Worm (Caenorhabditis elegans): Measurements from ENCODE around the gene R12C12.6.

Gene R12C12.6

DNA sequence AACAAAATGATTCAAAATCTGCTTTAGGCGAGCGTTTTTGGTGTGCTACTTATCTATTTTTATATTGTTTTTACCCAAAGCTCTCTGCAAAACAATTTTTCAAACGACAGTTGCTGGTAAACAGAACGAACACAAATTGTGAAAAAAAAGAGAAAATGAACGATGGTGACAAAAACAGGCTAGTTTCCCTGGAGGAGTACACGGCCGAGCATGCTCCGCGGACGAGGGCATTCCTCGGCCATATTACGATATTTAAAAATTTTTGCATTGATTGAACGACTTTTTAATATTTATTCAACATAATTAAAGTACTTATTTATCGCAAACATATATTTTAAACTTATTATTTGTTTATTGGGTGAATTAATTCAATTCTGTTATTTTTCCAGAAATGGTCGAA is 49.8 kb upstream of the R12C12.6 start, which contains the start of the genes tpp-2 and rbbp-5 (continued):
- TF ChIP-seq nhr-237 (tag; optimal IDR thresholded peaks at IDR 0.05) (no peak), unc-39 (tag; optimal IDR thresholded peaks at IDR 0.05) (no peak), mdl-1 (tag; optimal IDR thresholded peaks at IDR 0.05) (no peak), sma-9 (GFP tag; optimal IDR thresholded peaks at IDR 0.05) (peak; percentile 68), sma-9 (tag; optimal IDR thresholded peaks at IDR 0.05) (no peak), crh-2 (tag; optimal IDR thresholded peaks at IDR 0.05) (peak; percentile 63), lin-13 (GFP tag; optimal IDR thresholded peaks at IDR 0.05) (no peak), gmeb-1 (tag; optimal IDR thresholded peaks at IDR 0.05) (peak; percentile 56)

ce11 chrII:6091380-6091779 is 43.7 kb upstream of the R12C12.6 start, which contains the start of the genes fbf-2 and nspg-3:
Gene fbf-2, minus strand, starts transcription at chrII:6091480.
Gene nspg-3, plus strand, starts transcription at chrII:6091767.
- TF ChIP-seq snpc-4 (tag; optimal IDR thresholded peaks at IDR 0.05) (no peak), nhr-25 (tag; optimal IDR thresholded peaks at IDR 0.05) (no peak), ztf-11 (tag; optimal IDR thresholded peaks at IDR 0.05) (no peak), gmeb-1 (tag; optimal IDR thresholded peaks at IDR 0.05) (no peak), ceh-82 (tag; optimal IDR thresholded peaks at IDR 0.05) (no peak), unc-39 (tag; optimal IDR thresholded peaks at IDR 0.05) (no peak), aly-2 (tag; optimal IDR thresholded peaks at IDR 0.05) (no peak), elt-3 (tag; optimal IDR thresholded peaks at IDR 0.05) (no peak), nhr-77 (tag; optimal IDR thresholded peaks at IDR 0.05) (no peak), peb-1 (tag; optimal IDR thresholded peaks at IDR 0.05) (no peak), zag-1 (tag; optimal IDR thresholded peaks at IDR 0.05) (no peak), ztf-4 (tag; optimal IDR thresholded peaks at IDR 0.05) (no peak), nhr-23 (tag; optimal IDR thresholded peaks at IDR 0.05) (no peak), ama-1 (optimal IDR thresholded peaks at IDR 0.05) (no peak)

- TF ChIP-seq unc-39 (tag; optimal IDR thresholded peaks at IDR 0.05) (no peak), skn-1 (tag; optimal IDR thresholded peaks at IDR 0.05) (no peak), alr-1 (tag; optimal IDR thresholded peaks at IDR 0.05) (no peak), dmd-4 (tag; optimal IDR thresholded peaks at IDR 0.05) (no peak), sma-3 (GFP tag; optimal IDR thresholded peaks at IDR 0.05) (no peak), aly-2 (tag; optimal IDR thresholded peaks at IDR 0.05) (no peak), nhr-6 (tag; optimal IDR thresholded peaks at IDR 0.05) (no peak), nhr-11 (tag; optimal IDR thresholded peaks at IDR 0.05) (no peak), lin-39 (tag; optimal IDR thresholded peaks at IDR 0.05) (no peak), ceh-16 (tag; optimal IDR thresholded peaks at IDR 0.05) (no peak)
Measured at ce11 chrII:6082620-6083019, 35.0 kb upstream of the R12C12.6 start, which contains the start of gene F21H12.3. Gene F21H12.3, plus strand, starts transcription at chrII:6082920.

DNA sequence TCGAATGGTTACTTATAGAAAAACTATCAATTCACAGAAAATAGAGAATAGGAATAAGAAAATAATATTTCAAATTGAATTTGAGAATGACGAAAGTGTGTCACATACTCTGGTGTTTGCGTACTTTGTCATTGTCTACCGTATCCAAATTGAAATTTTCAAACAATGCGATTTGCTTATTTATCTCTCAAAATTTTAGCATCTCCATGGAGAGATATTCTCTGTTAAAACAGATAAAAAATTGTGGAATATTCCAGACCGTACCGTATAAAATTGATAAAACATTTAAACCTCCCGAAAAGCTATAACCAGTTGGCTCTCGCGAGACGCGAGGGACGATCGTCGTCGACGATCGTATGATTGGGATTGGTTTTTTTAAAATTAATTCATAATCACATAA is 33.1 kb upstream of the R12C12.6 start, which contains the start of gene fbf-1:
Gene fbf-1, minus strand, starts transcription at position 101 of the 400 bp plus-strand sequence.
- TF ChIP-seq unc-39 (tag; optimal IDR thresholded peaks at IDR 0.05) (no peak), ama-1 (optimal IDR thresholded peaks at IDR 0.05) (no peak), nhr-12 (tag; optimal IDR thresholded peaks at IDR 0.05) (no peak), mdl-1 (tag; optimal IDR thresholded peaks at IDR 0.05) (no peak), egl-27 (tag; optimal IDR thresholded peaks at IDR 0.05) (no peak), nhr-23 (tag; optimal IDR thresholded peaks at IDR 0.05) (no peak), nhr-25 (tag; optimal IDR thresholded peaks at IDR 0.05) (no peak)

DNA sequence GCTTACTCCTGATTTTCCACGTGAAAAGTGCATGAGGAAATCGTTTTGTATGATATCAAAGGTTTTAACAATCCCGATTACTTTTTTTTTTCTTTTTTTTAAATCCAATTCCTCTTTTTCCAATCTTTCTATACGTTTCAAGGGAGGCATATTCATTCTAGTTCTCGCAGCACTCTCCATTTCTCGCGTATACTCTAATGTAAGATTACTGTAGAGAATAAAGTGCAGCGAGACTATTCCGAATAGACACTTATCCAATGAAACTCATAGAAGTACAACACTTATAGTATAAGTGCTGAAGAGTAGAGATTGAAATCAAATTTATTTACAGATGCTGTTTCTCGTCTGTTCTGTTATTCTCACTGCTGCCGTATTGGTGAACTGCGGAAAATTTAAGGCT is 29.9 kb upstream of the R12C12.6 start, which contains the start of gene H12I13.6:
Gene H12I13.6, plus strand, starts transcription at position 301 of the 400 bp plus-strand sequence.
- TF ChIP-seq nhr-12 (tag; optimal IDR thresholded peaks at IDR 0.05) (no peak), aly-2 (tag; optimal IDR thresholded peaks at IDR 0.05) (no peak), alr-1 (tag; optimal IDR thresholded peaks at IDR 0.05) (no peak)

- no peak for TF ChIP-seq nhr-11 (tag; optimal IDR thresholded peaks at IDR 0.05)
- TF ChIP-seq Y55F3AM.14 (GFP tag; optimal IDR thresholded peaks at IDR 0.05), result no peak
- TF ChIP-seq mbf-1 (tag; optimal IDR thresholded peaks at IDR 0.05), result no peak
- no peak for TF ChIP-seq peb-1 (tag; optimal IDR thresholded peaks at IDR 0.05)
- no peak for TF ChIP-seq nhr-23 (tag; optimal IDR thresholded peaks at IDR 0.05)
- no peak for TF ChIP-seq ztf-4 (tag; optimal IDR thresholded peaks at IDR 0.05)
- no peak for TF ChIP-seq sem-4 (tag; optimal IDR thresholded peaks at IDR 0.05)
- no peak for TF ChIP-seq nhr-25 (tag; optimal IDR thresholded peaks at IDR 0.05)
- TF ChIP-seq lin-13 (GFP tag; optimal IDR thresholded peaks at IDR 0.05), result no peak
- TF ChIP-seq blmp-1 (tag; optimal IDR thresholded peaks at IDR 0.05; ENCODE audit: insufficient read depth), result no peak
- TF ChIP-seq mdl-1 (tag; optimal IDR thresholded peaks at IDR 0.05), result no peak
- no peak for TF ChIP-seq nhr-10 (tag; optimal IDR thresholded peaks at IDR 0.05)
- TF ChIP-seq unc-39 (tag; optimal IDR thresholded peaks at IDR 0.05), result no peak
- TF ChIP-seq C34F6.9 (tag; optimal IDR thresholded peaks at IDR 0.05), result no peak
- no peak for TF ChIP-seq ztf-11 (tag; optimal IDR thresholded peaks at IDR 0.05)
- no peak for TF ChIP-seq lin-39 (tag; optimal IDR thresholded peaks at IDR 0.05)
- TF ChIP-seq ztf-1 (GFP tag; conservative IDR thresholded peaks at IDR 0.05), result no peak
Measured at ce11 chrII:6067066-6067465, 19.4 kb upstream of the R12C12.6 start, which contains the start of gene H12I13.1. Gene H12I13.1, minus strand, starts transcription at chrII:6067166.
